Worm (Caenorhabditis elegans): Measurements from ENCODE around the gene Y39H10B.3.

Gene Y39H10B.3

DNA sequence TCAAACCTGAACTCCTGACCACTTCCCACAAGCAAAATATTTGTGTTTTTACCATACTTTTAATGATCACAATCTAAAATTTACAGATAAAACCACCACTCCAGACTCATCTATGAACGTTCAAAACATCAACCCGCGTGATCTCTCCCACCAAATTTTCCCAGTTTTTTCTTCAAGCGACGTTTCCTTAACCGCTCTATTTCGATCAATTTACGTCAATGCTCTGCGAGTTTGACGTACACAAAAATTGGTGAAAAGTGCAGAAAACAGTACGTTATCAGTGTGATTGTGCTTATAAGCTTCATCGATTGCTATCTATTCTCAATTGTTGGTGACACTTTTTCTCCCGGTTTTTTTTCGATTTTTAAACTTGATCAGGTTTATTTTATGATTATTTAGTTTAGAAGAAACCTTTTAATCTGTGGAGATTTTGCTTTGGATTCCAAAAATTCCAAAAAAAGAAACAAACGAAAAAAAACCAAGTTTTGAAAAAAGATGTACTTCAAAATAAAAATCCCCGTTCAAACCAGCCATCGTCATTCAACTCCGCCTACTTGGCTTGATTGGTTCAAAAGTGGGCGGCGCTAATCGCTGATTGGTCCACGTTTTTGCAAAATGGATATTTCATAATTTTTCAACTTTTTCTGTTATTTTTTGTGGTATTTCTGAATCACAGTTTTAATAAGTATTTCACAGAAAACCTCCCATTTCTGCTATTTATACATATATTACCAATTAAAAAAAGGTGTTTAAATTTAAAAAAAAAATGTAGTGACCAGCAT lies 38.2 kb upstream of the Y39H10B.3 start:
- TF ChIP-seq mdl-1 (tag; optimal IDR thresholded peaks at IDR 0.05) (peak in 1 of 2 experiments; percentile 27), nhr-10 (tag; optimal IDR thresholded peaks at IDR 0.05) (no peak), T20F7.1 (GFP tag; optimal IDR thresholded peaks at IDR 0.05) (no peak), nhr-48 (tag; optimal IDR thresholded peaks at IDR 0.05) (peak; percentile 67), nhr-77 (tag; optimal IDR thresholded peaks at IDR 0.05) (peak; percentile 78), ztf-11 (tag; optimal IDR thresholded peaks at IDR 0.05) (no peak), saeg-2 (GFP tag; IDR thresholded peaks at IDR 0.05) (no peak), rbr-2 (tag; optimal IDR thresholded peaks at IDR 0.05) (no peak), daf-16 (GFP tag; optimal IDR thresholded peaks at IDR 0.05) (no peak), daf-16 (tag; optimal IDR thresholded peaks at IDR 0.05) (peak; percentile 96), spr-3 (GFP tag; optimal IDR thresholded peaks at IDR 0.05) (no peak), vab-7 (GFP tag; IDR thresholded peaks at IDR 0.05) (no peak), arid-1 (GFP tag; conservative IDR thresholded peaks at IDR 0.05) (no peak), hif-1 (tag; optimal IDR thresholded peaks at IDR 0.05) (peak in 1 of 2 experiments; percentile 8), gei-8 (GFP tag; optimal IDR thresholded peaks at IDR 0.05) (no peak), hmg-1.1 (GFP tag; IDR thresholded peaks at IDR 0.05) (no peak), unc-39 (tag; optimal IDR thresholded peaks at IDR 0.05) (no peak), Y105C5A.15 (GFP tag; IDR thresholded peaks at IDR 0.05) (no peak), lin-13 (GFP tag; optimal IDR thresholded peaks at IDR 0.05) (no peak), mep-1 (tag; optimal IDR thresholded peaks at IDR 0.05) (peak; percentile 47), F10B5.3 (tag; optimal IDR thresholded peaks at IDR 0.05) (no peak), egl-43 (GFP tag; IDR thresholded peaks at IDR 0.05) (no peak), F44E2.7 (GFP tag; IDR thresholded peaks at IDR 0.05) (no peak), php-3 (GFP tag; IDR thresholded peaks at IDR 0.05) (peak; percentile 72; the same call in 1 of the 2 replicates), nhr-28 (tag; optimal IDR thresholded peaks at IDR 0.05) (peak; percentile 67), pqm-1 (tag; optimal IDR thresholded peaks at IDR 0.05) (peak; percentile 31), egl-27 (tag; optimal IDR thresholded peaks at IDR 0.05) (no peak), lin-29 (GFP tag; IDR thresholded peaks at IDR 0.05) (no peak), dmd-9 (GFP tag; IDR thresholded peaks at IDR 0.05) (no peak), hlh-11 (tag; optimal IDR thresholded peaks at IDR 0.05) (peak; percentile 76), dmd-6 (GFP tag; IDR thresholded peaks at IDR 0.05) (peak; percentile 88), nhr-102 (tag; optimal IDR thresholded peaks at IDR 0.05) (peak; percentile 74), dve-1 (tag; optimal IDR thresholded peaks at IDR 0.05; ENCODE audit: insufficient read depth) (peak; percentile 83), hlh-30 (tag; optimal IDR thresholded peaks at IDR 0.05; ENCODE audit: insufficient read depth) (peak; percentile 68), nhr-237 (tag; optimal IDR thresholded peaks at IDR 0.05) (no peak)

DNA sequence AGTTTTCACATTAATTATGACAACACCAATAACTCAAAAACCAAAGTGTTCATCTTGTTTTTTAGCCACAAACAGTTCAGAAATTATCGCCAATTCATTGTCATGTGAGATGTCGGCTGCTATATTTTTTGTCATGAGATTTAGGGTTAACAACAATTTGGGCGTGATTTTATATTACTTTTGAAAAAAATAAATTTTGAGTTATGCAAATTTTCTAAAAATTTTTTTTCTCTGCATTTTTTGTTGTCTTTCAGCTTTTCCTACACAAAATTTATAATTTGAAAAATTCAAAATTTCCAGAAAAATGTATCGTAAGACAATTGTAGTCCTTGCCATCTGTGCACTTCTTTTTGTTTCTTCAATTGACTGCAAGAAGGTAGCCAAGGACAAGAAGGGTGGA lies 37.6 kb upstream of the Y39H10B.3 start, which contains the start of gene F59B1.2:
Gene F59B1.2 (plus strand): TSS at position 301 of the 400 bp plus-strand sequence.
- TF ChIP-seq duxl-1 (tag; optimal IDR thresholded peaks at IDR 0.05; ENCODE audit: poor library complexity) (no peak), lim-7 (GFP tag; IDR thresholded peaks at IDR 0.05) (no peak), nhr-42 (GFP tag; IDR thresholded peaks at IDR 0.05) (no peak), unc-62 (GFP tag; optimal IDR thresholded peaks at IDR 0.05 in 1 of 2) (no peak), unc-62 (tag; optimal IDR thresholded peaks at IDR 0.05) (no peak), lin-1 (GFP tag; IDR thresholded peaks at IDR 0.05) (no peak), Y105C5A.15 (GFP tag; IDR thresholded peaks at IDR 0.05) (no peak), T20F7.1 (GFP tag; optimal IDR thresholded peaks at IDR 0.05) (peak; percentile 4), daf-16 (GFP tag; optimal IDR thresholded peaks at IDR 0.05) (no peak), daf-16 (tag; optimal IDR thresholded peaks at IDR 0.05) (no peak), hlh-30 (tag; optimal IDR thresholded peaks at IDR 0.05; ENCODE audit: insufficient read depth) (peak; percentile 27), attf-4 (tag; optimal IDR thresholded peaks at IDR 0.05) (no peak), dmd-9 (GFP tag; IDR thresholded peaks at IDR 0.05) (no peak), dmd-6 (GFP tag; IDR thresholded peaks at IDR 0.05) (no peak), tra-1 (GFP tag; IDR thresholded peaks at IDR 0.05) (no peak), zag-1 (tag; optimal IDR thresholded peaks at IDR 0.05) (no peak), lin-29 (GFP tag; IDR thresholded peaks at IDR 0.05) (no peak), set-16 (GFP tag; IDR thresholded peaks at IDR 0.05) (no peak)
